Fruit fly (Drosophila melanogaster): ENCODE measurements around the gene Acsx2.

Acsx2 gene

dm6 chr3R:19789942-19790774, 11.6 kb downstream of the Acsx2 start (continued):
- TF ChIP-seq CG1647 (GFP tag; optimal IDR thresholded peaks at IDR 0.05): no peak
- peak; percentile 35 for TF ChIP-seq Med (GFP tag)
- TF ChIP-seq CG15479 (GFP tag; optimal IDR thresholded peaks at IDR 0.05): no peak
- TF ChIP-seq CG16813 (GFP tag; IDR thresholded peaks at IDR 0.05; ENCODE audit: partially characterized antibody): peak; percentile 88
- TF ChIP-seq CG8290 (GFP tag; optimal IDR thresholded peaks at IDR 0.05): no peak
- TF ChIP-seq CG8290 (tag; optimal IDR thresholded peaks at IDR 0.05): no peak
- no peak for TF ChIP-seq CG2116 (GFP tag; optimal IDR thresholded peaks at IDR 0.05)
- no peak for TF ChIP-seq shn (GFP tag; optimal IDR thresholded peaks at IDR 0.05)
- no peak for TF ChIP-seq CG15601 (tag; optimal IDR thresholded peaks at IDR 0.05)
- TF ChIP-seq hbn (GFP tag; IDR thresholded peaks at IDR 0.05; ENCODE audit: partially characterized antibody): 0 out of 2 replicates have a peak, but pooled peaks have one; percentile 31
- no peak for TF ChIP-seq CG34376 (GFP tag; optimal IDR thresholded peaks at IDR 0.05)
- no peak for TF ChIP-seq CG15269 (tag; optimal IDR thresholded peaks at IDR 0.05)
- TF ChIP-seq Doc2 (GFP tag; IDR thresholded peaks at IDR 0.05): no peak
- TF ChIP-seq CG12659 (GFP tag; optimal IDR thresholded peaks at IDR 0.05): no peak
- no peak for TF ChIP-seq E2f2 (GFP tag; IDR thresholded peaks at IDR 0.05)
- peak; percentile 84 for TF ChIP-seq mld (GFP tag; IDR thresholded peaks at IDR 0.05; ENCODE audit: partially characterized antibody)
- TF ChIP-seq CG3163 (GFP tag; optimal IDR thresholded peaks at IDR 0.05): no peak
- TF ChIP-seq CG8388 (GFP tag; optimal IDR thresholded peaks at IDR 0.05): no peak
- TF ChIP-seq Dek (tag; optimal IDR thresholded peaks at IDR 0.05): no peak
- TF ChIP-seq HLH4C (GFP tag; IDR thresholded peaks at IDR 0.05; ENCODE audit: partially characterized antibody): peak; percentile 60

- TF ChIP-seq so (GFP tag; IDR thresholded peaks at IDR 0.05): no peak
- no peak for TF ChIP-seq CG11504 (tag; optimal IDR thresholded peaks at IDR 0.05)
- TF ChIP-seq CG3838 (GFP tag; optimal IDR thresholded peaks at IDR 0.05): no peak
- no peak for TF ChIP-seq rib (GFP tag; IDR thresholded peaks at IDR 0.05)
- TF ChIP-seq CG12942 (GFP tag; optimal IDR thresholded peaks at IDR 0.05): no peak
- TF ChIP-seq CG15269 (tag; optimal IDR thresholded peaks at IDR 0.05): no peak
- peak; percentile 93 for TF ChIP-seq tna (GFP tag; IDR thresholded peaks at IDR 0.05; ENCODE audit: partially characterized antibody)
- no peak for TF ChIP-seq CG2199 (GFP tag; IDR thresholded peaks at IDR 0.05)
- TF ChIP-seq CG31224 (GFP tag; IDR thresholded peaks at IDR 0.05): no peak
- TF ChIP-seq Antp (GFP tag; optimal IDR thresholded peaks at IDR 0.05): no peak
- 0 out of 4 replicates have a peak, but pooled peaks have one; percentile 64 for TF ChIP-seq chinmo (GFP tag; IDR thresholded peaks at IDR 0.05; ENCODE audit: partially characterized antibody)
- TF ChIP-seq hth (optimal IDR thresholded peaks at IDR 0.05): no peak
- TF ChIP-seq ro (GFP tag; IDR thresholded peaks at IDR 0.05): no peak
- TF ChIP-seq Atf6 (GFP tag; IDR thresholded peaks at IDR 0.05): 0 out of 2 replicates have a peak, but pooled peaks have one; percentile 39
- TF ChIP-seq phol (tag; optimal IDR thresholded peaks at IDR 0.05): no peak
- TF ChIP-seq gcm2 (GFP tag; optimal IDR thresholded peaks at IDR 0.05): no peak
- TF ChIP-seq Lim3 (GFP tag; IDR thresholded peaks at IDR 0.05): no peak
- TF ChIP-seq mld (GFP tag; IDR thresholded peaks at IDR 0.05; ENCODE audit: partially characterized antibody): peak; percentile 95
- TF ChIP-seq sisA (GFP tag; IDR thresholded peaks at IDR 0.05): no peak
- no peak for TF ChIP-seq CG33213 (GFP tag; optimal IDR thresholded peaks at IDR 0.05)
- TF ChIP-seq esg (GFP tag; conservative IDR thresholded peaks at IDR 0.05): no peak
- no peak for TF ChIP-seq Elba2 (GFP tag; optimal IDR thresholded peaks at IDR 0.05)
- TF ChIP-seq H15 (GFP tag; IDR thresholded peaks at IDR 0.05): no peak
- TF ChIP-seq Dp (GFP tag; optimal IDR thresholded peaks at IDR 0.05): no peak
- TF ChIP-seq CG17385 (GFP tag; optimal IDR thresholded peaks at IDR 0.05): no peak
- no peak for TF ChIP-seq Max (GFP tag; optimal IDR thresholded peaks at IDR 0.05)
- TF ChIP-seq wdn (GFP tag; IDR thresholded peaks at IDR 0.05): no peak
- no peak for TF ChIP-seq Meics (GFP tag; optimal IDR thresholded peaks at IDR 0.05)
- TF ChIP-seq Bdp1 (GFP tag; optimal IDR thresholded peaks at IDR 0.05): peak; percentile 99
- TF ChIP-seq HLH4C (GFP tag; IDR thresholded peaks at IDR 0.05; ENCODE audit: partially characterized antibody): peak; percentile 86
- TF ChIP-seq TFAM (GFP tag; optimal IDR thresholded peaks at IDR 0.05): no peak
Measured at dm6 chr3R:19790805-19791572, 12.4 kb downstream of the Acsx2 start.
